Fruit fly (Drosophila melanogaster): ENCODE data around the gene Gss2.
A peak's percentile ranks its signal among the peaks of the same experiment; 100 is the strongest.

Gene Gss2

DNA sequence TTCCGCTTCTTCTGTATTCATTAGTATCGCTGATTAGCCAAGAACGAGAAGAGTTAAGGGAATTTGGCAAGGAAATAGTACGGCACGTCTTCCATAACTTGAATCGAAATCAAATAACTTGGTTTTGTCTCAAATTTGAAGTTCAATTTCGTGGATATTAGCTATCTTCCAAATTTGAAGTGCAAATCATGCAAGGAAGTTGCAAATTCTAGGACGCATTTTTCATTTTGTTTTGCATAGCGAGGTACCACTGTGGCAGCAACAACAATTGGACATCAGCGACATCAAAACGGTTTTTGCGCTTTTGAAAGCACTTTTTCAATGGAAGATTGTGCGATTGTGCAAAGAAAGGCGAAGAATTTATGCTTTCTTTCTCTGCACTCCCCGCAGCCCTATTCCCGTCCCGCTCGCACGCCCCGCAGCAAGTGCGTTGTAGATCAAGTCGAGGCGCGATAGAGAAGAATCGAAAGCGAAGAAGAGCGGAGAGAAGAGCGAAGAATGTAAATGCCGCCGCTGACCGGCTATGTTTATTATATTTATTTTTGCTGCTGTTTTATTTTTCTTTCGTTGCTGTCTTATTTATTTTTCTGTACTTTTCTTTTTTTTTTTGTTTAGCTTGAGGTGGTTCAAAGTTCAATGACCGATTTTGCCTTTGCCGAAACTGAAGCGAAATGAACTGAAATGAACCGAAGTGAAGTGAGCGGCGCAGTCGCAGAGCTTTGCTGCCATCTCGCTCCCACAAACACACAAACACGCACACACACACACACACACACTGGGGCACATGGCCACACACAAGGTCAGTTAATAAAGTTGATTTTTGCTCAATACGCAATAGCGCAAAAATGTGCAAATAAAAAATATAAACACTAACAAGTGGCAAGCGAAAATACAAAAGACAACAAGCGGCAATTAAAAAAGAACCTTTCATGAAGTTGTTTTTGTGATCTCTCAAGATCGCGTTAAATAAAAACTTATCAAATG, 18.1 kb upstream of the Gss2 start (continued):
- TF ChIP-seq CG17361 (GFP tag; IDR thresholded peaks at IDR 0.05) = peak; percentile 44; the same call in 2 of the 3 replicates
- peak; percentile 31 for TF ChIP-seq caup (GFP tag; optimal IDR thresholded peaks at IDR 0.05; ENCODE audit: severe bottlenecking)
- no peak for TF ChIP-seq knrl (GFP tag; IDR thresholded peaks at IDR 0.05; ENCODE audit: partially characterized antibody)
- peak; percentile 31 for TF ChIP-seq tap (tag; optimal IDR thresholded peaks at IDR 0.05)
- peak; percentile 75 for TF ChIP-seq sd (tag; optimal IDR thresholded peaks at IDR 0.05)
- TF ChIP-seq luna (GFP tag; optimal IDR thresholded peaks at IDR 0.05) = no peak
- no peak for TF ChIP-seq ac (GFP tag; optimal IDR thresholded peaks at IDR 0.05)
- TF ChIP-seq nau (GFP tag; optimal IDR thresholded peaks at IDR 0.05) = no peak
- no peak for TF ChIP-seq CG8290 (GFP tag; optimal IDR thresholded peaks at IDR 0.05)
- peak in 1 of 2 experiments; percentile 85 for TF ChIP-seq CG8290 (tag; optimal IDR thresholded peaks at IDR 0.05)
- TF ChIP-seq Bgb (GFP tag; IDR thresholded peaks at IDR 0.05; ENCODE audit: partially characterized antibody) = no peak
- TF ChIP-seq CG7745 (tag; optimal IDR thresholded peaks at IDR 0.05) = no peak
- TF ChIP-seq Mad (GFP tag; optimal IDR thresholded peaks at IDR 0.05) = no peak
- no peak for TF ChIP-seq abd-A (tag; optimal IDR thresholded peaks at IDR 0.05)
- peak; percentile 68 for TF ChIP-seq schlank (tag; optimal IDR thresholded peaks at IDR 0.05)
- TF ChIP-seq Vsx1 (GFP tag; optimal IDR thresholded peaks at IDR 0.05) = no peak
- TF ChIP-seq hth (optimal IDR thresholded peaks at IDR 0.05) = no peak
- TF ChIP-seq CG34376 (GFP tag; optimal IDR thresholded peaks at IDR 0.05) = no peak
- no peak for TF ChIP-seq klu (GFP tag; IDR thresholded peaks at IDR 0.05)
- peak; percentile 46 for TF ChIP-seq Chrac-16 (GFP tag; optimal IDR thresholded peaks at IDR 0.05)
- TF ChIP-seq CG16813 (GFP tag; IDR thresholded peaks at IDR 0.05; ENCODE audit: partially characterized antibody) = no peak
- TF ChIP-seq fd3F (GFP tag; optimal IDR thresholded peaks at IDR 0.05) = peak; percentile 45
- TF ChIP-seq CG17829 (tag; optimal IDR thresholded peaks at IDR 0.05) = peak; percentile 0
- peak; percentile 72; the same call in 2 of the 3 replicates for TF ChIP-seq Dbx (GFP tag; IDR thresholded peaks at IDR 0.05)
- TF ChIP-seq eve (GFP tag; optimal IDR thresholded peaks at IDR 0.05) = peak in 1 of 2 experiments; percentile 83
- peak; percentile 44 for TF ChIP-seq Myb (GFP tag; optimal IDR thresholded peaks at IDR 0.05)
- peak; percentile 48 for TF ChIP-seq CG12659 (GFP tag; optimal IDR thresholded peaks at IDR 0.05)
- no peak for TF ChIP-seq tna (GFP tag; IDR thresholded peaks at IDR 0.05; ENCODE audit: partially characterized antibody)
- TF ChIP-seq Kr (GFP tag; optimal IDR thresholded peaks at IDR 0.05) = no peak
- TF ChIP-seq D (optimal IDR thresholded peaks at IDR 0.05) = no peak
- no peak for TF ChIP-seq D (GFP tag; optimal IDR thresholded peaks at IDR 0.05)
- 0 out of 2 replicates have a peak, but pooled peaks have one; percentile 8 for TF ChIP-seq onecut (GFP tag; IDR thresholded peaks at IDR 0.05)
- TF ChIP-seq dmrt11E (tag; optimal IDR thresholded peaks at IDR 0.05) = no peak
- TF ChIP-seq fu2 (GFP tag; optimal IDR thresholded peaks at IDR 0.05) = peak; percentile 31
- TF ChIP-seq CG8089 (GFP tag; optimal IDR thresholded peaks at IDR 0.05) = no peak
- TF ChIP-seq CG4617 (GFP tag; optimal IDR thresholded peaks at IDR 0.05; ENCODE audit: borderline replicate concordance) = no peak
- no peak for TF ChIP-seq CG4360 (GFP tag; IDR thresholded peaks at IDR 0.05)
- TF ChIP-seq HLH54F (GFP tag; optimal IDR thresholded peaks at IDR 0.05) = peak; percentile 48
- no peak for TF ChIP-seq CG10321 (GFP tag; IDR thresholded peaks at IDR 0.05)
- TF ChIP-seq sna (GFP tag; IDR thresholded peaks at IDR 0.05; ENCODE audit: partially characterized antibody) = no peak
- peak; percentile 17 for TF ChIP-seq CG17385 (GFP tag; optimal IDR thresholded peaks at IDR 0.05)
- TF ChIP-seq Doc3 (GFP tag; IDR thresholded peaks at IDR 0.05; ENCODE audit: partially characterized antibody) = no peak
- no peak for TF ChIP-seq CG17612 (GFP tag; IDR thresholded peaks at IDR 0.05)
- TF ChIP-seq gro (GFP tag; optimal IDR thresholded peaks at IDR 0.05) = peak; percentile 64
- no peak for TF ChIP-seq CG17186 (GFP tag; optimal IDR thresholded peaks at IDR 0.05)
- peak; percentile 36 for TF ChIP-seq CG9727 (GFP tag; optimal IDR thresholded peaks at IDR 0.05)
- TF ChIP-seq HHEX (GFP tag; optimal IDR thresholded peaks at IDR 0.05) = peak; percentile 5
- TF ChIP-seq sima (GFP tag; optimal IDR thresholded peaks at IDR 0.05) = no peak
